Fruit fly (Drosophila melanogaster) whole organism, pupa: Measurements from ENCODE around the gene CG33061.

Source experiments
- CG13204 ChIP-seq: fragments of 200-800 bp; sonication (Bioruptor generic); optimal IDR thresholded peaks from 2 replicates; lab custom pipeline; 2018; ENCODE audit warnings: missing biosample characterization, mild to moderate bottlenecking, missing genetic modification characterization, moderate library complexity
- CG15710 ChIP-seq: fragments of 200-800 bp; sonication (Bioruptor generic); optimal IDR thresholded peaks from 2 replicates; lab custom pipeline; 2018; ENCODE audit warnings: missing biosample characterization, mild to moderate bottlenecking, missing genetic modification characterization, moderate library complexity
- CG8301 ChIP-seq: fragments of 200-800 bp; sonication (Bioruptor generic); optimal IDR thresholded peaks from 2 replicates; lab custom pipeline; 2018; ENCODE audit warnings: missing biosample characterization, mild to moderate bottlenecking, missing genetic modification characterization
- EcR ChIP-seq: fragments of 200-800 bp; sonication (Bioruptor generic); optimal IDR thresholded peaks from 3 replicates; lab custom pipeline; 2019; ENCODE audit warnings: missing biosample characterization, missing genetic modification characterization, mild to moderate bottlenecking, moderate library complexity, missing genetic modification reagents

- TF ChIP-seq EcR: no peak
- TF ChIP-seq CG13204 (GFP tag; lab: Kevin White, UChicago): no peak
- TF ChIP-seq CG15710 (tag; lab: Kevin White, UChicago): no peak
- no peak for TF ChIP-seq CG8301 (tag; lab: Kevin White, UChicago)
Measured at dm6 chr3L:16337739-16338138, 8.1 kb downstream of the CG33061 start.
